Worm (Caenorhabditis elegans) whole organism, L4 larva: Measurements from ENCODE around the gene col-99.

Experiments used
- F44E2.7 ChIP-seq: fragments of 200-800 bp; sonication (Bioruptor generic); IDR thresholded peaks from 2 replicates; pipeline ENCODE4 v2.1.2; 2022; ENCODE audit warnings: missing genetic modification characterization, missing compliant biosample characterization
- F49E8.2 ChIP-seq: sonication (generic microtip); optimal IDR thresholded peaks from 2 replicates; lab custom pipeline; 2016; ENCODE audit warnings: missing compliant biosample characterization, mild to moderate bottlenecking, missing genetic modification characterization, borderline replicate concordance
- R02D3.7 ChIP-seq: fragments of 150-350 bp; sonication (generic microtip); optimal IDR thresholded peaks from 3 replicates; lab custom pipeline; 2014; ENCODE audit warnings: missing biosample characterization, missing genetic modification characterization
- Y105C5A.15 ChIP-seq: fragments of 200-800 bp; sonication (Bioruptor generic); IDR thresholded peaks from 2 replicates; pipeline ENCODE4 v1.3.6; 2022; ENCODE audit warnings: missing genetic modification characterization, missing compliant biosample characterization
- Y5F2A.4 ChIP-seq: fragments of 200-800 bp; sonication (Bioruptor generic); optimal IDR thresholded peaks from 2 replicates; lab custom pipeline; 2018; ENCODE audit warnings: mild to moderate bottlenecking, missing genetic modification characterization, missing compliant biosample characterization
- aha-1 ChIP-seq: fragments of 150-350 bp; peaks from one replicate; lab custom pipeline; 2014; ENCODE audit warnings: missing biosample characterization, missing genetic modification characterization
- arid-1 ChIP-seq: fragments of 200-800 bp; sonication (Bioruptor generic); conservative IDR thresholded peaks from 2 replicates; pipeline ENCODE4 v1.3.6; 2022; ENCODE audit warnings: missing genetic modification reagents, missing genetic modification characterization, missing compliant biosample characterization
- ceh-20 ChIP-seq: fragments of 200-800 bp; sonication (Bioruptor generic); IDR thresholded peaks from 2 replicates; pipeline ENCODE4 v1.3.6; 2022; ENCODE audit warnings: missing genetic modification reagents, missing genetic modification characterization, missing compliant biosample characterization
- ceh-28 ChIP-seq: fragments of 150-350 bp; optimal IDR thresholded peaks from 2 replicates; lab custom pipeline; 2014; ENCODE audit warnings: missing biosample characterization, missing genetic modification reagents, missing genetic modification characterization
- ceh-44 ChIP-seq: fragments of 200-800 bp; sonication (Bioruptor generic); IDR thresholded peaks from 2 replicates; pipeline ENCODE4 v1.3.6; 2022; ENCODE audit warnings: missing genetic modification reagents, missing genetic modification characterization, missing compliant biosample characterization
- daf-12 ChIP-seq: fragments of 150-350 bp; optimal IDR thresholded peaks from 2 replicates; lab custom pipeline; 2014; ENCODE audit warnings: missing biosample characterization, missing genetic modification reagents, missing genetic modification characterization
- daf-16 ChIP-seq, 3 experiments: sonication (generic microtip); optimal IDR thresholded peaks; 2 replicates each; lab custom pipeline; 2016 to 2017; ENCODE audit warnings: missing genetic modification characterization in 3 of 3, missing genetic modification reagents in 3 of 3, mild to moderate bottlenecking in 2 of 3, missing compliant biosample characterization in 2 of 3, missing biosample characterization in 1 of 3, moderate library complexity in 1 of 3
- daf-19 ChIP-seq: fragments of 200-800 bp; sonication (Bioruptor generic); conservative IDR thresholded peaks from 2 replicates; pipeline ENCODE4 v1.3.6; 2022; ENCODE audit warnings: missing genetic modification characterization, missing compliant biosample characterization
- daf-8 ChIP-seq: fragments of 200-800 bp; sonication (Bioruptor generic); IDR thresholded peaks from 2 replicates; pipeline ENCODE4 v1.3.6; 2022; ENCODE audit warnings: missing genetic modification characterization, missing compliant biosample characterization
- dmd-6 ChIP-seq: fragments of 200-800 bp; sonication (Bioruptor generic); IDR thresholded peaks from 2 replicates; pipeline ENCODE4 v1.3.6; 2022; ENCODE audit warnings: missing genetic modification reagents, missing genetic modification characterization, missing compliant biosample characterization
- dmd-8 ChIP-seq: fragments of 200-800 bp; sonication (Bioruptor generic); IDR thresholded peaks from 2 replicates; pipeline ENCODE4 v1.3.6; 2022; ENCODE audit warnings: missing genetic modification characterization, missing compliant biosample characterization
- egl-27 ChIP-seq: sonication (generic microtip); optimal IDR thresholded peaks from 3 replicates; lab custom pipeline; 2017; ENCODE audit warnings: missing biosample characterization, missing genetic modification reagents, missing genetic modification characterization
- fkh-10 ChIP-seq: fragments of 150-350 bp; optimal IDR thresholded peaks from 2 replicates; lab custom pipeline; 2014; ENCODE audit warnings: missing biosample characterization, missing genetic modification reagents, missing genetic modification characterization
- fos-1 ChIP-seq: fragments of 150-350 bp; optimal IDR thresholded peaks from 2 replicates; lab custom pipeline; 2014; ENCODE audit warnings: missing biosample characterization, missing genetic modification characterization
- hif-1 ChIP-seq, 2 experiments: sonication (generic microtip); optimal IDR thresholded peaks; 2 replicates each; lab custom pipeline; 2016 to 2017; ENCODE audit warnings: missing compliant biosample characterization in 2 of 2, missing genetic modification characterization in 2 of 2, missing genetic modification reagents in 2 of 2, missing genotype in 2 of 2, mild to moderate bottlenecking in 1 of 2
- hlh-30 ChIP-seq: sonication (generic microtip); optimal IDR thresholded peaks from 2 replicates; lab custom pipeline; 2017; ENCODE audit warnings: antibody characterized with exemption, mild to moderate bottlenecking, missing genetic modification characterization, missing compliant biosample characterization; ENCODE audit not compliant: insufficient read depth
- lim-7 ChIP-seq: fragments of 200-800 bp; sonication (Bioruptor generic); IDR thresholded peaks from 2 replicates; pipeline ENCODE4 v1.3.6; 2022; ENCODE audit warnings: missing genetic modification characterization, missing compliant biosample characterization
- lin-1 ChIP-seq: fragments of 200-800 bp; sonication (Bioruptor generic); IDR thresholded peaks from 2 replicates; pipeline ENCODE4 v1.3.6; 2022; ENCODE audit warnings: missing genetic modification reagents, missing genetic modification characterization, missing compliant biosample characterization
- lin-13 ChIP-seq: fragments of 150-350 bp; optimal IDR thresholded peaks from 2 replicates; lab custom pipeline; 2014; ENCODE audit warnings: missing biosample characterization, missing genetic modification reagents, missing genetic modification characterization
- lir-3 ChIP-seq: sonication (generic microtip); optimal IDR thresholded peaks from 2 replicates; lab custom pipeline; 2016; ENCODE audit warnings: mild to moderate bottlenecking, missing genetic modification characterization, missing compliant biosample characterization
- lsy-2 ChIP-seq, 2 experiments: fragments of 150-350 bp in 1 of 2; sonication (generic microtip) in 1 of 2; optimal IDR thresholded peaks; 2 replicates each; lab custom pipeline; 2014 to 2017; ENCODE audit warnings: missing biosample characterization in 2 of 2, missing genetic modification characterization in 2 of 2
- mdt-29 ChIP-seq: fragments of 200-800 bp; sonication (Bioruptor generic); IDR thresholded peaks from 2 replicates; pipeline ENCODE4 v1.3.6; 2022; ENCODE audit warnings: missing genetic modification reagents, missing genetic modification characterization, missing compliant biosample characterization
- nhr-11 ChIP-seq: fragments of 150-350 bp; optimal IDR thresholded peaks from 2 replicates; lab custom pipeline; 2014; ENCODE audit warnings: missing biosample characterization, missing genetic modification characterization
- nhr-25 ChIP-seq: sonication (generic microtip); optimal IDR thresholded peaks from 2 replicates; lab custom pipeline; 2017; ENCODE audit warnings: missing genetic modification characterization, mild to moderate bottlenecking, missing compliant biosample characterization, antibody characterized with exemption, moderate library complexity, borderline replicate concordance; ENCODE audit not compliant: insufficient read depth
- nhr-41 ChIP-seq: fragments of 200-800 bp; sonication (Bioruptor generic); IDR thresholded peaks from 2 replicates; pipeline ENCODE4 v1.3.6; 2022; ENCODE audit warnings: missing genetic modification reagents, missing genetic modification characterization, missing compliant biosample characterization
- nhr-6 ChIP-seq: fragments of 150-350 bp; optimal IDR thresholded peaks from 2 replicates; lab custom pipeline; 2014; ENCODE audit warnings: missing biosample characterization, missing genetic modification characterization
- nhr-77 ChIP-seq: fragments of 150-350 bp; optimal IDR thresholded peaks from 2 replicates; lab custom pipeline; 2014; ENCODE audit warnings: missing biosample characterization, missing genetic modification characterization
- php-3 ChIP-seq: fragments of 200-800 bp; sonication (Bioruptor generic); IDR thresholded peaks from 2 replicates; pipeline ENCODE4 v1.3.6; 2022; ENCODE audit warnings: missing genetic modification reagents, missing genetic modification characterization, missing compliant biosample characterization
- rbr-2 ChIP-seq: sonication (generic microtip); optimal IDR thresholded peaks from 2 replicates; lab custom pipeline; 2016; ENCODE audit warnings: missing genotype, missing genetic modification characterization, missing compliant biosample characterization
- saeg-2 ChIP-seq: fragments of 200-800 bp; sonication (Bioruptor generic); IDR thresholded peaks from 2 replicates; pipeline ENCODE4 v1.3.6; 2022; ENCODE audit warnings: missing genetic modification reagents, missing genetic modification characterization, missing compliant biosample characterization
- set-16 ChIP-seq: fragments of 200-800 bp; sonication (Bioruptor generic); IDR thresholded peaks from 2 replicates; pipeline ENCODE4 v1.3.6; 2022; ENCODE audit warnings: missing genetic modification reagents, missing genetic modification characterization, missing compliant biosample characterization
- skn-1 ChIP-seq: fragments of 150-350 bp; optimal IDR thresholded peaks from 2 replicates; lab custom pipeline; 2014; ENCODE audit warnings: missing biosample characterization, missing genetic modification characterization
- snpc-1.2 ChIP-seq: fragments of 200-800 bp; sonication (Bioruptor generic); IDR thresholded peaks from 2 replicates; pipeline ENCODE4 v1.3.6; 2022; ENCODE audit warnings: missing genetic modification reagents, missing genetic modification characterization, missing compliant biosample characterization
- spr-3 ChIP-seq: fragments of 200-800 bp; sonication (Bioruptor generic); optimal IDR thresholded peaks from 2 replicates; lab custom pipeline; 2018; ENCODE audit warnings: mild to moderate bottlenecking, missing genetic modification characterization, missing compliant biosample characterization
- unc-130 ChIP-seq: sonication (generic microtip); optimal IDR thresholded peaks from 2 replicates; lab custom pipeline; 2016; ENCODE audit warnings: missing genetic modification reagents, missing genetic modification characterization, missing compliant biosample characterization
- unc-39 ChIP-seq: sonication (generic microtip); optimal IDR thresholded peaks from 2 replicates; lab custom pipeline; 2017; ENCODE audit warnings: missing biosample characterization, missing genetic modification characterization
- unc-62 ChIP-seq, 3 experiments: fragments of 150-350 bp in 1 of 3; sonication (generic microtip); optimal IDR thresholded peaks in 2 of 3; peaks in 1 of 3; 1 replicate in 1 of 3; 2 replicates in 2 of 3; lab custom pipeline; 2014 to 2017; ENCODE audit warnings: missing biosample characterization in 3 of 3, missing genetic modification characterization in 3 of 3, missing genetic modification reagents in 3 of 3, missing genotype in 1 of 3
- zip-11 ChIP-seq: fragments of 200-800 bp; sonication (Bioruptor generic); IDR thresholded peaks from 2 replicates; pipeline ENCODE4 v1.3.6; 2022; ENCODE audit warnings: missing genetic modification characterization, missing compliant biosample characterization
- ztf-11 ChIP-seq: fragments of 150-350 bp; optimal IDR thresholded peaks from 2 replicates; lab custom pipeline; 2014; ENCODE audit warnings: missing biosample characterization, missing genetic modification characterization

Gene col-99

DNA sequence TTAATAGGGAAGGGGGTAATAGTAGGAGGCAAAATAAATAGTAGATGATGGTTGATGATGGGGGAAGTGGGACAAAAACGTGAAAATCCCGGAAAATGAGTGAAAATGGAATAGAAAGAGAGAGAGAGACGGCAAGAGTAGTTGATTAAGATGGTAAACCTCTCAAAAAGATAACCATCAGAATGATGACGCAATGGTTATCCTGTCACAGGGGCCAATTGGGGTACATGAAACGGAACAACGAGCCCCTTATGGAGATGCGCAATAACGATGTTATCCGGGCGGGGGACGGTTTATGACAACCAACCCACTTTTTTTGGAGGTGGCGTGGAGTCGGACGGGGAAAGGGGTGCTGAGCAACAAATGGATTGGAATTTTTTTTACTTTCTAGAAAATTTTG lies 2.1 kb upstream of the col-99 start:
- TF ChIP-seq dmd-8 (GFP tag; lab: Robert Waterston, UW) (no peak), egl-27 (tag; lab: Kevin White, UChicago) (no peak), nhr-77 (tag; lab: Kevin White, UChicago) (no peak), F44E2.7 (GFP tag; lab: Robert Waterston, UW) (no peak), ceh-28 (tag; lab: Kevin White, UChicago) (no peak), rbr-2 (tag; lab: Kevin White, UChicago) (no peak), fos-1 (tag; lab: Kevin White, UChicago) (no peak), aha-1 (tag; lab: Kevin White, UChicago) (no peak)

DNA sequence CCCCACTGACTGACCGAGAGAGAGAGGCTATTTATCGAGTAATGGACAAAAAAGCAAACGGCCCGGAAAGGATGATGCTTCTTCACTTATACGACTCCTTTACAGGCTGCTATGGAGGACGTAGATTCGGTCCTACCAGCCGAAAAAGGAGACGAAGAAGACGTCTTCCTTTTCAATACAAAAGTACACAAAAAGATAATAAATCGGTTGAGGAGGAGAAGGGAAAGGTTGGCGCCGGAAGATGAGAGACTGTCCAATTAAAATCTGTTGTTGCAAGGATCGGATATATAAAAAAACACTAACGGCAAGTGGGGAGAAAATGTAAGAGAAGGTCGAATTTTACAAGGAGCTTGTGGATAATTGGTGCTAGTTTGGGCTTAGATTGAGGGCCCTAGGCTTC lies 1.0 kb upstream of the col-99 start:
- TF ChIP-seq aha-1 (tag; lab: Kevin White, UChicago): peak; percentile 82
- TF ChIP-seq daf-8 (GFP tag; lab: Robert Waterston, UW): no peak
- TF ChIP-seq daf-16 (GFP tag; optimal IDR thresholded peaks at IDR 0.05; lab: Kevin White, UChicago): no peak
- no peak for TF ChIP-seq daf-16 (tag; optimal IDR thresholded peaks at IDR 0.05; lab: Kevin White, UChicago)
- no peak for TF ChIP-seq daf-12 (tag; lab: Kevin White, UChicago)
- no peak for TF ChIP-seq lir-3 (tag; lab: Kevin White, UChicago)
- peak in 1 of 2 experiments; percentile 91 for TF ChIP-seq unc-62 (GFP tag; optimal IDR thresholded peaks at IDR 0.05 in 1 of 2; lab: Kevin White, UChicago)
- TF ChIP-seq unc-62 (tag; optimal IDR thresholded peaks at IDR 0.05; lab: Kevin White, UChicago): no peak

DNA sequence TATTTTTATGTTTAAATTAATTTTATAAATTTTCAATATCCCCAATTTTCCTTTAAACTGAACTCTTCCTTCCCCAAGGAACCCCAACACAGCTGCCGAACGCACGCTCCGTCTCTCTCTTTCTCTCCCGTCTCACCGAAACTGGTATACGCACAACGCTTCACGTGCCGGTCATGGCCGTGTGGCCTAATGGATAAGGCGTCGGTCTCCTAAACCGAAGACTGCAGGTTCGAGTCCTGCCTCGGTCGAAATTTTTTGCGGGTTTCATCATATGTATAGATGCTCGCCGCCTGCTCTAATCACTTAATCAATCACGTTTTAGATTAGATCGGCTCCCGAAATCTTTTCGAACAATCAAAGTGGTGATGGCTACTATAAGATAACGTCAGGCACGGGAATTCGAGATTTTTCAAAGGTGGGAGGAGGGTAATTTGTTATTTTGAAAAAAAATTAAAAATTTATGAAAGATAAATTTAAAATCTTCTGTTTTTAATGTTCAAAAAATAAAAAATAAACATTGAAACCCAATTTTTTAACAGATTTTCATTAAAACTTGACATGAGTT lies 3.8 kb downstream of the col-99 start:
- TF ChIP-seq lin-1 (GFP tag; lab: Robert Waterston, UW) (peak; percentile 68; the same call in 1 of the 2 replicates), Y105C5A.15 (GFP tag; lab: Robert Waterston, UW) (peak; percentile 86; the same call in 1 of the 2 replicates), nhr-41 (peak; percentile 56; the same call in 1 of the 2 replicates), spr-3 (GFP tag; lab: Kevin White, UChicago) (peak; percentile 66), unc-62 (GFP tag; optimal IDR thresholded peaks at IDR 0.05 in 1 of 2; lab: Kevin White, UChicago) (no peak), unc-62 (tag; optimal IDR thresholded peaks at IDR 0.05; lab: Kevin White, UChicago) (no peak), Y5F2A.4 (peak; percentile 22), nhr-6 (tag; lab: Kevin White, UChicago) (no peak), unc-130 (peak; percentile 62), zip-11 (0 out of 2 replicates have a peak, but pooled peaks have one; percentile 21), mdt-29 (GFP tag; lab: Robert Waterston, UW) (0 out of 2 replicates have a peak, but pooled peaks have one; percentile 41), nhr-11 (tag; lab: Kevin White, UChicago) (peak; percentile 62), hlh-30 (tag; lab: Kevin White, UChicago) (peak; percentile 84), skn-1 (tag; lab: Kevin White, UChicago) (no peak), set-16 (GFP tag; lab: Robert Waterston, UW) (peak; percentile 57), hif-1 (tag; optimal IDR thresholded peaks at IDR 0.05; lab: Kevin White, UChicago) (peak in 1 of 2 experiments; percentile 75), snpc-1.2 (GFP tag; lab: Robert Waterston, UW) (peak; percentile 84), ceh-44 (GFP tag; lab: Robert Waterston, UW) (0 out of 2 replicates have a peak, but pooled peaks have one; percentile 53), fkh-10 (GFP tag; lab: Kevin White, UChicago) (peak; percentile 37), arid-1 (GFP tag; lab: Robert Waterston, UW) (peak; percentile 67), F49E8.2 (tag; lab: Kevin White, UChicago) (no peak), unc-39 (tag; lab: Kevin White, UChicago) (no peak), ztf-11 (tag; lab: Kevin White, UChicago) (no peak), daf-16 (GFP tag; optimal IDR thresholded peaks at IDR 0.05; lab: Kevin White, UChicago) (peak in 1 of 2 experiments; percentile 73), daf-16 (tag; optimal IDR thresholded peaks at IDR 0.05; lab: Kevin White, UChicago) (no peak), lim-7 (GFP tag; lab: Robert Waterston, UW) (peak; percentile 91), nhr-25 (tag; lab: Kevin White, UChicago) (no peak), lsy-2 (tag; optimal IDR thresholded peaks at IDR 0.05; lab: Kevin White, UChicago) (no peak), saeg-2 (no peak), ceh-20 (GFP tag; lab: Robert Waterston, UW) (peak; percentile 71), daf-19 (peak; percentile 51; the same call in 1 of the 2 replicates), dmd-6 (GFP tag; lab: Robert Waterston, UW) (peak; percentile 71), php-3 (GFP tag; lab: Robert Waterston, UW) (peak; percentile 64), R02D3.7 (no peak), lin-13 (GFP tag; lab: Kevin White, UChicago) (peak; percentile 17)
